Fruit fly (Drosophila melanogaster) whole organism: ENCODE measurements around the gene Alg10.

ENCODE experiments used
- CG8478 ChIP-seq: fragments of >200 bp; optimal IDR thresholded peaks from 2 replicates; lab custom pipeline; 2018; ENCODE audit warnings: inconsistent platforms
- Dll ChIP-seq: fragments of >200 bp; optimal IDR thresholded peaks from 2 replicates; lab custom pipeline; 2017
- EcR ChIP-seq, 2 experiments: fragments of >200 bp; optimal IDR thresholded peaks; 2 replicates each; lab custom pipeline; 2017; ENCODE audit warnings: missing biosample characterization in 2 of 2, missing genetic modification characterization in 2 of 2, missing genetic modification reagents in 2 of 2
- pan ChIP-seq: fragments of >200 bp; optimal IDR thresholded peaks from 2 replicates; lab custom pipeline; 2017
- psq ChIP-seq: fragments of >200 bp; optimal IDR thresholded peaks from 2 replicates; lab custom pipeline; 2017
- usp ChIP-seq: fragments of >200 bp; optimal IDR thresholded peaks from 2 replicates; lab custom pipeline; 2017; ENCODE audit warnings: missing biosample characterization, missing genetic modification characterization, mixed read lengths

- no peak for TF ChIP-seq Dll
- TF ChIP-seq psq (lab: Kevin White, UChicago) = no peak
- no peak for TF ChIP-seq pan
- no peak for TF ChIP-seq EcR (GFP tag; optimal IDR thresholded peaks at IDR 0.05; lab: Kevin White, UChicago)
- no peak for TF ChIP-seq CG8478 (lab: Kevin White, UChicago)
- no peak for TF ChIP-seq usp (GFP tag; lab: Kevin White, UChicago)
These were observed 33.6 kb downstream of the Alg10 start for dm6 chr3L:11198375-11198774.
